Worm (Caenorhabditis elegans) whole organism, L3 larva: Measurements from ENCODE around the gene C34D10.1.

Experiments used
- aly-2 ChIP-seq: fragments of 150-350 bp; optimal IDR thresholded peaks from 2 replicates; lab custom pipeline; 2014; ENCODE audit warnings: missing biosample characterization, missing genetic modification characterization
- ceh-28 ChIP-seq: fragments of 150-350 bp; optimal IDR thresholded peaks from 2 replicates; lab custom pipeline; 2014; ENCODE audit warnings: missing biosample characterization, missing genetic modification reagents, missing genetic modification characterization
- elt-2 ChIP-seq: sonication (generic microtip); optimal IDR thresholded peaks from 2 replicates; lab custom pipeline; 2016; ENCODE audit warnings: missing genetic modification reagents, mild to moderate bottlenecking, missing genetic modification characterization, missing compliant biosample characterization
- eor-1 ChIP-seq, 2 experiments: fragments of 150-350 bp; optimal IDR thresholded peaks; 2 replicates each; lab custom pipeline; 2014 to 2018; ENCODE audit warnings: missing biosample characterization in 2 of 2, missing genetic modification characterization in 2 of 2
- fkh-2 ChIP-seq: fragments of 150-350 bp; optimal IDR thresholded peaks from 2 replicates; lab custom pipeline; 2014; ENCODE audit warnings: missing biosample characterization, missing genetic modification reagents, missing genetic modification characterization
- lin-15B ChIP-seq: fragments of 150-350 bp; optimal IDR thresholded peaks from 2 replicates; lab custom pipeline; 2014; ENCODE audit warnings: missing biosample characterization, missing genetic modification characterization
- nfya-1 ChIP-seq: sonication (generic microtip); optimal IDR thresholded peaks from 2 replicates; lab custom pipeline; 2017; ENCODE audit warnings: missing genetic modification characterization, mild to moderate bottlenecking, missing compliant biosample characterization, antibody characterized with exemption, moderate library complexity; ENCODE audit not compliant: insufficient read depth
- nhr-23 ChIP-seq: fragments of 150-350 bp; optimal IDR thresholded peaks from 2 replicates; lab custom pipeline; 2014; ENCODE audit warnings: missing biosample characterization, missing genetic modification reagents, missing genetic modification characterization
- nhr-237 ChIP-seq: fragments of 150-350 bp; optimal IDR thresholded peaks from 2 replicates; lab custom pipeline; 2014; ENCODE audit warnings: missing biosample characterization, missing genetic modification characterization
- nhr-28 ChIP-seq: fragments of 150-350 bp; optimal IDR thresholded peaks from 2 replicates; lab custom pipeline; 2014; ENCODE audit warnings: missing biosample characterization, missing genetic modification characterization
- pha-4 ChIP-seq: fragments of 150-350 bp; optimal IDR thresholded peaks from 2 replicates; lab custom pipeline; 2014; ENCODE audit warnings: missing biosample characterization, missing genetic modification reagents, missing genetic modification characterization
- pqm-1 ChIP-seq: fragments of 150-350 bp; optimal IDR thresholded peaks from 2 replicates; lab custom pipeline; 2017; ENCODE audit warnings: missing biosample characterization, missing genetic modification characterization, inconsistent platforms
- unc-39 ChIP-seq: sonication (generic microtip); optimal IDR thresholded peaks from 4 replicates; lab custom pipeline; 2017; ENCODE audit warnings: missing biosample characterization, missing genetic modification characterization

C34D10.1 gene

DNA sequence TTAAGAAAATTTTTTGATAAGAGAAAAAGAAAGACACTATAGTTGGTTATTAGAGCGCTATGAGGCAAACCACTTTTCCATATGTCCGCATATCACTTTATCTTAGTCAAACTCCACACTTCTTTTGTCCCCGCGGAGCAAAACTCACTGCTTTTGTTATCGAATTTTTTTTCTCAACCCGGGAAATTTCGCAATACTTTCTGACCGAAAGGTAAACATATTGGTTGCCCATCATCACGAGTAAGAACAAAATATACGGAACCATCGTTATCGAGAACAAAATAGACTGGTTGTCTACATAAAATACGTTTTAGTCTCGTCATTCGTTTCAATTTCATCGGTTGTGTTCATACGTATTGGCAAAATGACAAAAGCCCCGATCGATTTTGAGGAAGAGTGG lies 40.0 kb downstream of the C34D10.1 start, which contains the start of gene C18A11.1:
TSS of gene C18A11.1 (plus strand) at position 36 of the 400 bp plus-strand sequence.
- no peak for TF ChIP-seq aly-2 (tag; lab: Kevin White, UChicago)
- TF ChIP-seq elt-2: peak; percentile 86
- peak; percentile 79 for TF ChIP-seq pha-4 (tag; lab: Kevin White, UChicago)
- peak; percentile 56 for TF ChIP-seq ceh-28
- peak; percentile 10 for TF ChIP-seq nfya-1 (tag; lab: Kevin White, UChicago)
- peak; percentile 77 for TF ChIP-seq pqm-1 (tag; lab: Kevin White, UChicago)

DNA sequence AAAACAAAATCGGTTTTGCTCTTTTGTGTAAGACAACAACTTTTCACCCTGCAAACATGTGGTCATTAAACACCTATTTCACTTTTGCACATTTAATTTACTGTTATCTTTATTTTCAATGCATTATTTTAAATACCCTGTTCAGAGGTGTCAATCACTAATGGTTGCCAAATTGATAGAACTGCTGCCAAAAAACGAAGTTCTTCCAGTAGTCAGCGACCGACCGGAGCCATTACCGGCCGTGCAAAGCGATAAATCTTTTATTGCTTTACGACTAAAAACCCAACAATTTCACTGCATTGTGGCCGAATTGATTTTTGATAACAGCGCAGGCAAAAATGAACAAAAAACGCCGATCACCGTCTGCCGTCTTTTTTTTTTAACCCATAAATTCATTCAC lies 45.2 kb downstream of the C34D10.1 start:
- no peak for TF ChIP-seq nhr-28 (tag; lab: Kevin White, UChicago)
- peak; percentile 83 for TF ChIP-seq elt-2
- TF ChIP-seq, all 47 proteins: peak for 1

DNA sequence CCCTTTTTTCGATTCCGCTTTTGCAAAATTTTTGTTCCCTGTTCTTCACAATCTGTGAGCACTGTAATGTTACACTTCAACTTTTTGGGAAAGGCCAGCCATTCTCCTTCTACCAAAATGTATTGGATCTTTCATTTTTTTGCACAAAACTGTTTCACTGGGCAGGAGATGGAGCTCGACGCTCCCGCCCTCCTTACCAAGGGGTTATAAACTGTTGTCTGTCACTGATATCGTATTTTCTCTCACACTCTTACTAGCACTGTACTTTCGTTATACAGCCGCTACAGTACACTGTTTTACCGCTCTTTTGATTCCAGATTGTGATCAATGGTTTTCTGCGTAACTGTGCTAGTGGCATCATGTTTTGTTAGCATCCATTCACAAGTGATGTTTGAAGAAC lies 48.5 kb downstream of the C34D10.1 start, which contains the start of gene C46F2.1:
TSS of gene C46F2.1 (plus strand) at position 301 of the 400 bp plus-strand sequence.
- TF ChIP-seq eor-1 (tag; optimal IDR thresholded peaks at IDR 0.05; lab: Kevin White, UChicago): no peak
- peak; percentile 61 for TF ChIP-seq pqm-1 (tag; lab: Kevin White, UChicago)
- TF ChIP-seq elt-2: peak; percentile 33
- TF ChIP-seq fkh-2: no peak

DNA sequence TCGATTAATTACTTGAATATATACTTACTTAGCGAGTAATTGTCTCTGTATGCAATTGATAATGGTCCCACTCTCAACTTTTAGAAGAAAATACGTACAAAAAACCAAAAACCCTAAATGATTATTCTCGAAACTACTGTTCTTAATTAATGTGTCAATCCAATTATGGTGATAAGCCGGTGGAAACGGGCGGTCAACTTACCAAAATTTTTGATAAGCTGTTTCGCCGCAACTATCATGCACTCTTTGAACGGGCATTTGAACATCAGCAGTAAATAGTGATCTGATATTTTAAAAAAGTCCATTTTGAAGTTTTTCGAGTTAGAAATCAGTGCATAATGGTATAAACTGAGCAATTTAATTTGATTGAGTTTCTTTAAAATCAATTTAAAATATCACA lies 49.1 kb downstream of the C34D10.1 start:
- no peak for TF ChIP-seq unc-39 (tag; lab: Kevin White, UChicago)
- TF ChIP-seq nhr-237 (tag; lab: Kevin White, UChicago): no peak
- peak; percentile 65 for TF ChIP-seq elt-2
- TF ChIP-seq, all 47 proteins: peak for 1

DNA sequence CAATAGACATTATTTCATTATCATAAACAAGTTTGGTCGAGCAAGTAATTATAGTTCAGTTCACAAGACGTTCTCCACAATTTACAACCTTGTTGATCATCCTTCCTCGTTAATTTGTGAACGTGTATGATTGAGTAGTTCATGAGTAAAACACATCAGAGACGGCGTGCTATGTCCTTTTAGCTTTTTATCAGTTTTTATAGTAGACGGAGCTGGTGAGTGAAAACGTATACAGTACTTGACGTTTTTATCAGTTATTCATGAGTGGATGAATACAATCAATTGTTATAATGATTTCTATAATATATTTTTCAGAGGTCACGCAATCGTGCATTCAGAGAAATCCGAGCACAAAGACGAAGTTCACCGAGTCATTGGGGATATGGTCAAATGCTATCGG lies 49.6 kb downstream of the C34D10.1 start:
- TF ChIP-seq elt-2 (peak; percentile 54), pha-4 (tag; lab: Kevin White, UChicago) (peak; percentile 2), nhr-23 (tag; lab: Kevin White, UChicago) (no peak), pqm-1 (tag; lab: Kevin White, UChicago) (peak; percentile 71), lin-15B (no peak)
